Fruit fly (Drosophila melanogaster) whole organism, adult: Measurements from ENCODE around the gene CG34325.
A peak's percentile ranks its signal among the peaks of the same experiment; 100 is the strongest.

Experiments
- CG11617 ChIP-seq: fragments of 200-800 bp; sonication (Bioruptor generic); optimal IDR thresholded peaks from 2 replicates; lab custom pipeline; 2017; ENCODE audit warnings: mild to moderate bottlenecking, missing biosample characterization, missing genetic modification reagents, missing genetic modification characterization
- CG12768 ChIP-seq: fragments of 200-800 bp; sonication (Bioruptor generic); optimal IDR thresholded peaks from 2 replicates; lab custom pipeline; 2017; ENCODE audit warnings: missing biosample characterization, missing genetic modification characterization, mild to moderate bottlenecking, moderate library complexity, missing genetic modification reagents
- CG14711 ChIP-seq: fragments of 200-800 bp; sonication (Bioruptor generic); optimal IDR thresholded peaks from 2 replicates; lab custom pipeline; 2018; ENCODE audit warnings: missing biosample characterization, mild to moderate bottlenecking, missing genetic modification characterization, moderate library complexity
- CG1620 ChIP-seq: fragments of 200-800 bp; sonication (Bioruptor generic); optimal IDR thresholded peaks from 2 replicates; lab custom pipeline; 2016; ENCODE audit warnings: missing biosample characterization, missing genetic modification characterization
- CG33017 ChIP-seq: fragments of 200-800 bp; sonication (Bioruptor generic); optimal IDR thresholded peaks from 2 replicates; lab custom pipeline; 2018; ENCODE audit warnings: missing biosample characterization, mild to moderate bottlenecking, missing genetic modification characterization, moderate library complexity
- CG5204 ChIP-seq: fragments of 200-800 bp; sonication (Bioruptor generic); optimal IDR thresholded peaks from 2 replicates; lab custom pipeline; 2016; ENCODE audit warnings: missing biosample characterization, missing genetic modification characterization
- CG7045 ChIP-seq: fragments of 200-800 bp; sonication (Bioruptor generic); optimal IDR thresholded peaks from 2 replicates; lab custom pipeline; 2017; ENCODE audit warnings: missing biosample characterization, mild to moderate bottlenecking, missing genetic modification characterization
- CG7101 ChIP-seq: fragments of 200-800 bp; sonication (Bioruptor generic); optimal IDR thresholded peaks from 2 replicates; lab custom pipeline; 2018; ENCODE audit warnings: missing biosample characterization, mild to moderate bottlenecking, missing genetic modification characterization, moderate library complexity
- Crg-1 ChIP-seq: fragments of 200-800 bp; sonication (Bioruptor generic); optimal IDR thresholded peaks from 2 replicates; lab custom pipeline; 2016; ENCODE audit warnings: missing biosample characterization, missing genetic modification characterization
- Hr96 ChIP-seq: fragments of 200-800 bp; sonication (Bioruptor generic); optimal IDR thresholded peaks from 2 replicates; lab custom pipeline; 2016; ENCODE audit warnings: missing biosample characterization, missing genetic modification characterization
- Mnt ChIP-seq: fragments of 200-800 bp; sonication (Bioruptor generic); optimal IDR thresholded peaks from 2 replicates; lab custom pipeline; 2016; ENCODE audit warnings: missing biosample characterization, mild to moderate bottlenecking, missing genetic modification characterization
- bab1 ChIP-seq: fragments of 200-800 bp; sonication (Bioruptor generic); optimal IDR thresholded peaks from 3 replicates; lab custom pipeline; 2019; ENCODE audit warnings: missing biosample characterization, mild to moderate bottlenecking, missing genetic modification characterization, moderate library complexity
- cic ChIP-seq: fragments of 200-800 bp; sonication (Bioruptor generic); optimal IDR thresholded peaks from 2 replicates; lab custom pipeline; 2017; ENCODE audit warnings: missing biosample characterization, mild to moderate bottlenecking, missing genetic modification characterization, moderate library complexity
- cnc ChIP-seq, 2 experiments: fragments of >200 bp; optimal IDR thresholded peaks; 2 replicates each; lab custom pipeline; 2017
- kay ChIP-seq: fragments of 200-800 bp; sonication (Bioruptor generic); peaks from one replicate; lab custom pipeline; 2016; ENCODE audit warnings: missing biosample characterization, missing genetic modification characterization, borderline replicate concordance
- ovo ChIP-seq: fragments of 200-800 bp; sonication (Bioruptor generic); optimal IDR thresholded peaks from 2 replicates; lab custom pipeline; 2016; ENCODE audit warnings: missing biosample characterization, missing genetic modification characterization
- pad ChIP-seq: fragments of 200-800 bp; sonication (Bioruptor generic); optimal IDR thresholded peaks from 3 replicates; lab custom pipeline; 2017; ENCODE audit warnings: missing biosample characterization, missing genetic modification characterization, mild to moderate bottlenecking, moderate library complexity, missing genetic modification reagents
- tj ChIP-seq: fragments of 200-800 bp; sonication (Bioruptor generic); optimal IDR thresholded peaks from 3 replicates; lab custom pipeline; 2017; ENCODE audit warnings: missing biosample characterization, mild to moderate bottlenecking, missing genetic modification characterization, moderate library complexity
- toe ChIP-seq: fragments of 200-800 bp; sonication (Bioruptor generic); optimal IDR thresholded peaks from 2 replicates; lab custom pipeline; 2016; ENCODE audit warnings: missing biosample characterization, missing genetic modification characterization

Gene CG34325

dm6 chrX:16734647-16735046, 13.4 kb upstream of the CG34325 start, which contains the start of gene TwdlY:
TwdlY (plus strand) TSS chrX:16734947.
- TF ChIP-seq ovo (GFP tag; lab: Kevin White, UChicago) = no peak
- no peak for TF ChIP-seq toe (GFP tag; lab: Kevin White, UChicago)
- no peak for TF ChIP-seq bab1 (GFP tag; lab: Kevin White, UChicago)
- no peak for TF ChIP-seq Crg-1
- TF ChIP-seq pad = no peak
- TF ChIP-seq Hr96 (GFP tag; lab: Kevin White, UChicago) = no peak

dm6 chrX:16733244-16733643, 12.0 kb upstream of the CG34325 start:
- TF ChIP-seq cic (GFP tag; lab: Kevin White, UChicago) = no peak
- no peak for TF ChIP-seq CG14711 (tag; lab: Kevin White, UChicago)
- TF ChIP-seq Hr96 (GFP tag; lab: Kevin White, UChicago) = no peak
- no peak for TF ChIP-seq toe (GFP tag; lab: Kevin White, UChicago)
- no peak for TF ChIP-seq kay (GFP tag; lab: Kevin White, UChicago)
- TF ChIP-seq ovo (GFP tag; lab: Kevin White, UChicago) = no peak
- TF ChIP-seq cnc (optimal IDR thresholded peaks at IDR 0.05; lab: Kevin White, UChicago) = no peak
- TF ChIP-seq pad = no peak
- no peak for TF ChIP-seq CG12768 (GFP tag; lab: Kevin White, UChicago)
- TF ChIP-seq CG11617 = no peak
- TF ChIP-seq Crg-1 = no peak
- TF ChIP-seq Mnt (GFP tag; lab: Kevin White, UChicago) = no peak
- TF ChIP-seq CG5204 = no peak
- no peak for TF ChIP-seq CG1620 (GFP tag; lab: Kevin White, UChicago)
- no peak for TF ChIP-seq CG7045 (GFP tag; lab: Kevin White, UChicago)
- TF ChIP-seq tj (GFP tag; lab: Kevin White, UChicago) = no peak
- TF ChIP-seq CG33017 (tag; lab: Kevin White, UChicago) = no peak
- TF ChIP-seq bab1 (GFP tag; lab: Kevin White, UChicago) = no peak
- no peak for TF ChIP-seq CG7101

dm6 chrX:16730791-16731190, 9.6 kb upstream of the CG34325 start, which contains the start of gene TwdlX:
TwdlX (plus strand) TSS chrX:16731091.
- TF ChIP-seq CG7101 (no peak), ovo (GFP tag; lab: Kevin White, UChicago) (no peak), CG5204 (no peak), pad (no peak), CG11617 (no peak), Mnt (GFP tag; lab: Kevin White, UChicago) (no peak), CG1620 (GFP tag; lab: Kevin White, UChicago) (no peak), bab1 (GFP tag; lab: Kevin White, UChicago) (no peak), CG7045 (GFP tag; lab: Kevin White, UChicago) (no peak), Crg-1 (no peak)

- no peak for TF ChIP-seq CG7045 (GFP tag; lab: Kevin White, UChicago)
- no peak for TF ChIP-seq pad
- no peak for TF ChIP-seq CG12768 (GFP tag; lab: Kevin White, UChicago)
- no peak for TF ChIP-seq CG14711 (tag; lab: Kevin White, UChicago)
- no peak for TF ChIP-seq cic (GFP tag; lab: Kevin White, UChicago)
- TF ChIP-seq CG1620 (GFP tag; lab: Kevin White, UChicago) = no peak
- TF ChIP-seq Mnt (GFP tag; lab: Kevin White, UChicago) = no peak
- TF ChIP-seq tj (GFP tag; lab: Kevin White, UChicago) = peak; percentile 93
- no peak for TF ChIP-seq CG5204
- no peak for TF ChIP-seq CG7101
- peak; percentile 3 for TF ChIP-seq bab1 (GFP tag; lab: Kevin White, UChicago)
Measured at dm6 chrX:16724544-16724943, 3.3 kb upstream of the CG34325 start.

dm6 chrX:16723203-16724173, 2.3 kb upstream of the CG34325 start:
- TF ChIP-seq pad (peak; percentile 63), bab1 (GFP tag; lab: Kevin White, UChicago) (peak; percentile 43), CG1620 (GFP tag; lab: Kevin White, UChicago) (no peak), cic (GFP tag; lab: Kevin White, UChicago) (no peak), CG7045 (GFP tag; lab: Kevin White, UChicago) (no peak), CG33017 (tag; lab: Kevin White, UChicago) (peak; percentile 22), Crg-1 (no peak), CG7101 (peak; percentile 52), toe (GFP tag; lab: Kevin White, UChicago) (peak; percentile 5), CG5204 (peak; percentile 21), CG11617 (peak; percentile 32)

dm6 chrX:16718169-16718723, 3.0 kb downstream of the CG34325 start:
- TF ChIP-seq pad (no peak), CG12768 (GFP tag; lab: Kevin White, UChicago) (no peak), Mnt (GFP tag; lab: Kevin White, UChicago) (no peak), tj (GFP tag; lab: Kevin White, UChicago) (peak; percentile 98), bab1 (GFP tag; lab: Kevin White, UChicago) (no peak), Hr96 (GFP tag; lab: Kevin White, UChicago) (no peak), ovo (GFP tag; lab: Kevin White, UChicago) (no peak), CG7101 (no peak), CG33017 (tag; lab: Kevin White, UChicago) (peak; percentile 5), CG7045 (GFP tag; lab: Kevin White, UChicago) (no peak), cic (GFP tag; lab: Kevin White, UChicago) (peak; percentile 37)
